Worm (Caenorhabditis elegans): Measurements from ENCODE around the gene D1044.1.

D1044.1 gene

ce11 chrIII:5501358-5502287 lies 42.5 kb upstream of the D1044.1 start, which contains the start of gene R02F2.1:
TSS of gene R02F2.1 (plus strand) at chrIII:5501885.
- TF ChIP-seq nhr-76 (tag; optimal IDR thresholded peaks at IDR 0.05) = no peak
- peak; percentile 71 for TF ChIP-seq lin-32 (GFP tag; optimal IDR thresholded peaks at IDR 0.05)
- no peak for TF ChIP-seq elt-1 (tag; optimal IDR thresholded peaks at IDR 0.05; ENCODE audit: borderline replicate concordance, insufficient read depth)
- peak; percentile 84 for TF ChIP-seq ces-1 (GFP tag; optimal IDR thresholded peaks at IDR 0.05)
- TF ChIP-seq cnd-1 (tag; optimal IDR thresholded peaks at IDR 0.05) = peak; percentile 87
- TF ChIP-seq nhr-2 (tag; optimal IDR thresholded peaks at IDR 0.05) = peak; percentile 39

ce11 chrIII:5502915-5503575 lies 41.0 kb upstream of the D1044.1 start:
- TF ChIP-seq nhr-2 (tag; optimal IDR thresholded peaks at IDR 0.05) (no peak), nhr-237 (tag; optimal IDR thresholded peaks at IDR 0.05) (peak; percentile 5), nhr-28 (tag; optimal IDR thresholded peaks at IDR 0.05) (no peak), elt-1 (tag; optimal IDR thresholded peaks at IDR 0.05; ENCODE audit: borderline replicate concordance, insufficient read depth) (peak; percentile 86), lin-13 (tag; optimal IDR thresholded peaks at IDR 0.05) (no peak), mab-5 (tag; optimal IDR thresholded peaks at IDR 0.05) (no peak), drap-1 (GFP tag; optimal IDR thresholded peaks at IDR 0.05) (no peak), snpc-4 (tag; optimal IDR thresholded peaks at IDR 0.05) (no peak), mep-1 (tag; optimal IDR thresholded peaks at IDR 0.05) (peak; percentile 62), hlh-1 (tag; optimal IDR thresholded peaks at IDR 0.05) (peak; percentile 53), ceh-83 (GFP tag; optimal IDR thresholded peaks at IDR 0.05) (no peak), lin-32 (GFP tag; optimal IDR thresholded peaks at IDR 0.05) (no peak), nhr-76 (tag; optimal IDR thresholded peaks at IDR 0.05) (no peak), mls-2 (tag; optimal IDR thresholded peaks at IDR 0.05) (no peak), nhr-12 (tag; optimal IDR thresholded peaks at IDR 0.05) (no peak), ceh-39 (tag; optimal IDR thresholded peaks at IDR 0.05) (no peak), ceh-43 (GFP tag; optimal IDR thresholded peaks at IDR 0.05) (no peak), blmp-1 (tag; optimal IDR thresholded peaks at IDR 0.05) (no peak), bed-3 (GFP tag; optimal IDR thresholded peaks at IDR 0.05) (no peak), lsy-2 (tag; optimal IDR thresholded peaks at IDR 0.05) (no peak), zip-8 (tag; optimal IDR thresholded peaks at IDR 0.05) (no peak), elt-3 (tag; optimal IDR thresholded peaks at IDR 0.05) (no peak), cnd-1 (tag; optimal IDR thresholded peaks at IDR 0.05) (no peak), ces-1 (GFP tag; optimal IDR thresholded peaks at IDR 0.05) (peak; percentile 74), sptf-1 (tag; optimal IDR thresholded peaks at IDR 0.05) (no peak), unc-120 (tag; optimal IDR thresholded peaks at IDR 0.05; ENCODE audit: poor library complexity, severe bottlenecking) (peak; percentile 64), unc-62 (GFP tag; optimal IDR thresholded peaks at IDR 0.05) (peak; percentile 70), ztf-11 (tag; optimal IDR thresholded peaks at IDR 0.05) (no peak), M03D4.4 (tag; optimal IDR thresholded peaks at IDR 0.05) (no peak), unc-39 (tag; optimal IDR thresholded peaks at IDR 0.05) (no peak), tbx-8 (GFP tag; optimal IDR thresholded peaks at IDR 0.05) (no peak), sem-2 (GFP tag; optimal IDR thresholded peaks at IDR 0.05) (no peak), flh-1 (GFP tag; optimal IDR thresholded peaks at IDR 0.05) (no peak), pha-4 (tag; optimal IDR thresholded peaks at IDR 0.05) (no peak), ham-2 (GFP tag; optimal IDR thresholded peaks at IDR 0.05) (peak; percentile 22)

ce11 chrIII:5503669-5504068 lies 40.4 kb upstream of the D1044.1 start:
- TF ChIP-seq mep-1 (tag; optimal IDR thresholded peaks at IDR 0.05) (no peak), bed-3 (GFP tag; optimal IDR thresholded peaks at IDR 0.05) (no peak), flh-1 (GFP tag; optimal IDR thresholded peaks at IDR 0.05) (no peak), sptf-1 (tag; optimal IDR thresholded peaks at IDR 0.05) (no peak), lin-32 (GFP tag; optimal IDR thresholded peaks at IDR 0.05) (no peak), cnd-1 (tag; optimal IDR thresholded peaks at IDR 0.05) (no peak), snpc-4 (tag; optimal IDR thresholded peaks at IDR 0.05) (no peak), ces-1 (GFP tag; optimal IDR thresholded peaks at IDR 0.05) (no peak), nhr-28 (tag; optimal IDR thresholded peaks at IDR 0.05) (no peak), elt-3 (tag; optimal IDR thresholded peaks at IDR 0.05) (no peak), pha-4 (tag; optimal IDR thresholded peaks at IDR 0.05) (no peak), ceh-83 (GFP tag; optimal IDR thresholded peaks at IDR 0.05) (no peak), elt-1 (tag; optimal IDR thresholded peaks at IDR 0.05; ENCODE audit: borderline replicate concordance, insufficient read depth) (no peak), ceh-43 (GFP tag; optimal IDR thresholded peaks at IDR 0.05) (no peak), unc-120 (tag; optimal IDR thresholded peaks at IDR 0.05; ENCODE audit: poor library complexity, severe bottlenecking) (no peak), lsy-2 (tag; optimal IDR thresholded peaks at IDR 0.05) (no peak), ceh-39 (tag; optimal IDR thresholded peaks at IDR 0.05) (no peak)
